Fruit fly (Drosophila melanogaster) whole organism, embryonic: Measurements from ENCODE around the gene iav.

Source experiments
- ATbp ChIP-seq: fragments of 200-800 bp; sonication (Bioruptor generic); optimal IDR thresholded peaks from 2 replicates; lab custom pipeline; 2017; ENCODE audit warnings: missing biosample characterization, mild to moderate bottlenecking, missing genetic modification characterization, missing genetic modification reagents
- Atf3 ChIP-seq: fragments of 200-800 bp; sonication (Bioruptor generic); optimal IDR thresholded peaks from 3 replicates; lab custom pipeline; 2016; ENCODE audit warnings: missing biosample characterization, missing genetic modification characterization
- Awh ChIP-seq: fragments of 200-800 bp; sonication (Bioruptor generic); IDR thresholded peaks from 2 replicates; pipeline ENCODE4, ENCODE4 v1.3.6; 2022; ENCODE audit warnings: missing biosample characterization, missing genetic modification characterization
- CG11723 ChIP-seq: fragments of 200-800 bp; sonication (Bioruptor generic); optimal IDR thresholded peaks from 2 replicates; lab custom pipeline; 2017; ENCODE audit warnings: missing biosample characterization, mild to moderate bottlenecking, missing genetic modification characterization
- CG1233 ChIP-seq: fragments of 200-800 bp; sonication (Bioruptor generic); optimal IDR thresholded peaks from 4 replicates; lab custom pipeline; 2018; ENCODE audit warnings: missing biosample characterization, mild to moderate bottlenecking, missing genetic modification characterization
- CG12391 ChIP-seq: fragments of 200-800 bp; sonication (Bioruptor generic); optimal IDR thresholded peaks from 3 replicates; lab custom pipeline; 2018; ENCODE audit warnings: missing biosample characterization, mild to moderate bottlenecking, missing genetic modification characterization, moderate library complexity
- CG14014 ChIP-seq: fragments of 200-800 bp; sonication (Bioruptor generic); IDR thresholded peaks from 2 replicates; pipeline ENCODE4 v1.3.6; 2022; ENCODE audit warnings: missing biosample characterization, missing genetic modification characterization
- CG15269 ChIP-seq: fragments of 200-800 bp; sonication (Bioruptor generic); optimal IDR thresholded peaks from 2 replicates; lab custom pipeline; 2018; ENCODE audit warnings: missing biosample characterization, mild to moderate bottlenecking, missing genetic modification characterization, moderate library complexity
- CG16813 ChIP-seq: fragments of 200-800 bp; sonication (Bioruptor generic); IDR thresholded peaks from 3 replicates; pipeline ENCODE4 v1.3.6; 2022; ENCODE audit warnings: missing biosample characterization, missing genetic modification characterization; ENCODE audit not compliant: partially characterized antibody
- CG18619 ChIP-seq: fragments of 200-800 bp; sonication (Bioruptor generic); optimal IDR thresholded peaks from 3 replicates; lab custom pipeline; 2017; ENCODE audit warnings: missing biosample characterization, mild to moderate bottlenecking, missing genetic modification characterization
- CG32767 ChIP-seq: fragments of 200-800 bp; sonication (Bioruptor generic); IDR thresholded peaks from 2 replicates; pipeline ENCODE4 v1.3.6; 2022; ENCODE audit warnings: missing biosample characterization, missing genetic modification characterization
- CG34376 ChIP-seq: fragments of 200-800 bp; sonication (Bioruptor generic); optimal IDR thresholded peaks from 2 replicates; lab custom pipeline; 2018; ENCODE audit warnings: missing biosample characterization, mild to moderate bottlenecking, missing genetic modification characterization
- CG4282 ChIP-seq: fragments of 200-800 bp; sonication (Bioruptor generic); optimal IDR thresholded peaks from 2 replicates; lab custom pipeline; 2016; ENCODE audit warnings: missing biosample characterization, missing genetic modification characterization
- CG4360 ChIP-seq: fragments of 200-800 bp; sonication (Bioruptor generic); IDR thresholded peaks from 2 replicates; pipeline ENCODE4 v1.3.6; 2022; ENCODE audit warnings: missing biosample characterization, missing genetic modification characterization
- CG4707 ChIP-seq: fragments of 200-800 bp; sonication (Bioruptor generic); optimal IDR thresholded peaks from 2 replicates; lab custom pipeline; 2018; ENCODE audit warnings: missing biosample characterization, mild to moderate bottlenecking, missing genetic modification characterization, moderate library complexity
- CG4854 ChIP-seq: fragments of 200-800 bp; sonication (Bioruptor generic); optimal IDR thresholded peaks from 2 replicates; lab custom pipeline; 2016; ENCODE audit warnings: missing biosample characterization, missing genetic modification characterization, inconsistent platforms
- CG5953 ChIP-seq: fragments of 200-800 bp; sonication (Bioruptor generic); IDR thresholded peaks from 2 replicates; pipeline ENCODE4 v1.3.6; 2022; ENCODE audit warnings: missing biosample characterization, missing genetic modification characterization
- CG6683 ChIP-seq: fragments of 200-800 bp; sonication (Bioruptor generic); optimal IDR thresholded peaks from 2 replicates; lab custom pipeline; 2017; ENCODE audit warnings: missing biosample characterization, mild to moderate bottlenecking, missing genetic modification characterization, missing genetic modification reagents
- CG7745 ChIP-seq: fragments of 200-800 bp; sonication (Bioruptor generic); optimal IDR thresholded peaks from 2 replicates; lab custom pipeline; 2018; ENCODE audit warnings: missing biosample characterization, mild to moderate bottlenecking, missing genetic modification characterization, moderate library complexity
- CG7928 ChIP-seq: fragments of 200-800 bp; sonication (Bioruptor generic); optimal IDR thresholded peaks from 2 replicates; lab custom pipeline; 2017; ENCODE audit warnings: missing biosample characterization, mild to moderate bottlenecking, missing genetic modification characterization
- CG7963 ChIP-seq: fragments of 200-800 bp; sonication (Bioruptor generic); IDR thresholded peaks from 3 replicates; pipeline ENCODE4 v1.3.6; 2022; ENCODE audit warnings: missing biosample characterization, missing genetic modification characterization; ENCODE audit not compliant: partially characterized antibody
- CG8089 ChIP-seq: fragments of 200-800 bp; sonication (Bioruptor generic); optimal IDR thresholded peaks from 3 replicates; lab custom pipeline; 2016; ENCODE audit warnings: missing biosample characterization, missing genetic modification characterization
- CG8765 ChIP-seq: fragments of 200-800 bp; sonication (Bioruptor generic); IDR thresholded peaks from 2 replicates; pipeline ENCODE4 v1.3.6; 2022; ENCODE audit warnings: missing biosample characterization, missing genetic modification characterization
- CG9932 ChIP-seq: fragments of 200-800 bp; sonication (Bioruptor generic); IDR thresholded peaks from 2 replicates; pipeline ENCODE4 v1.3.6; 2022; ENCODE audit warnings: missing biosample characterization, missing genetic modification characterization
- Chrac-16 ChIP-seq: fragments of 200-800 bp; sonication (Bioruptor generic); optimal IDR thresholded peaks from 3 replicates; lab custom pipeline; 2016; ENCODE audit warnings: missing biosample characterization, missing genetic modification characterization
- CkIIα-i1 ChIP-seq: fragments of 200-800 bp; sonication (Bioruptor generic); IDR thresholded peaks from 2 replicates; pipeline ENCODE4 v1.3.6; 2022; ENCODE audit warnings: missing biosample characterization, missing genetic modification characterization
- D19B ChIP-seq: fragments of 200-800 bp; sonication (Bioruptor generic); optimal IDR thresholded peaks from 2 replicates; lab custom pipeline; 2017; ENCODE audit warnings: missing biosample characterization, mild to moderate bottlenecking, missing genetic modification characterization
- Elba2 ChIP-seq: fragments of 200-800 bp; sonication (Bioruptor generic); optimal IDR thresholded peaks from 3 replicates; lab custom pipeline; 2016; ENCODE audit warnings: missing biosample characterization, missing genetic modification characterization
- Fer3 ChIP-seq: fragments of 200-800 bp; sonication (Bioruptor generic); optimal IDR thresholded peaks from 2 replicates; lab custom pipeline; 2018; ENCODE audit warnings: missing biosample characterization, mild to moderate bottlenecking, missing genetic modification characterization, moderate library complexity
- HLH54F ChIP-seq: fragments of 200-800 bp; sonication (Bioruptor generic); optimal IDR thresholded peaks from 3 replicates; lab custom pipeline; 2016; ENCODE audit warnings: missing biosample characterization, missing genetic modification characterization
- MTF-1 ChIP-seq: fragments of 200-800 bp; sonication (Bioruptor generic); optimal IDR thresholded peaks from 2 replicates; lab custom pipeline; 2018; ENCODE audit warnings: missing biosample characterization, mild to moderate bottlenecking, missing genetic modification characterization, borderline replicate concordance
- NK7.1 ChIP-seq: fragments of 200-800 bp; sonication (Bioruptor generic); optimal IDR thresholded peaks from 3 replicates; lab custom pipeline; 2016; ENCODE audit warnings: missing biosample characterization, missing genetic modification characterization
- Ptx1 ChIP-seq: fragments of 200-800 bp; sonication (Bioruptor generic); IDR thresholded peaks from 2 replicates; pipeline ENCODE4 v1.3.6; 2022; ENCODE audit warnings: missing biosample characterization, missing genetic modification characterization
- Ravus ChIP-seq: fragments of 200-800 bp; sonication (Bioruptor generic); IDR thresholded peaks from 2 replicates; pipeline ENCODE4 v1.3.6; 2022; ENCODE audit warnings: missing biosample characterization, missing genetic modification characterization
- Rfx ChIP-seq: fragments of 200-800 bp; sonication (Bioruptor generic); IDR thresholded peaks from 2 replicates; pipeline ENCODE4 v1.3.6; 2022; ENCODE audit warnings: missing biosample characterization, missing genetic modification characterization
- Stat92E ChIP-seq, 3 experiments: fragments of >200 bp in 2 of 3; fragments of 200-800 bp in 1 of 3; sonication (Bioruptor generic) in 1 of 3; optimal IDR thresholded peaks; 2 replicates each; lab custom pipeline; 2017 to 2019; ENCODE audit warnings: missing biosample characterization in 3 of 3, missing genetic modification characterization in 3 of 3, mild to moderate bottlenecking in 1 of 3, moderate library complexity in 1 of 3
- ab ChIP-seq: fragments of 200-800 bp; sonication (Bioruptor generic); optimal IDR thresholded peaks from 2 replicates; lab custom pipeline; 2016; ENCODE audit warnings: missing biosample characterization, missing genetic modification characterization
- amos ChIP-seq: fragments of 200-800 bp; sonication (Bioruptor generic); IDR thresholded peaks from 2 replicates; pipeline ENCODE4 v1.3.6; 2022; ENCODE audit warnings: missing biosample characterization, missing genetic modification characterization; ENCODE audit not compliant: partially characterized antibody
- az2 ChIP-seq: fragments of 200-800 bp; sonication (Bioruptor generic); optimal IDR thresholded peaks from 3 replicates; lab custom pipeline; 2016; ENCODE audit warnings: missing biosample characterization, missing genetic modification characterization
- dpn ChIP-seq, 2 experiments: fragments of 200-800 bp; sonication (Bioruptor generic); optimal IDR thresholded peaks; 3 replicates each; lab custom pipeline; 2016; ENCODE audit warnings: missing biosample characterization in 2 of 2, missing genetic modification characterization in 2 of 2
- en ChIP-seq: fragments of 200-800 bp; sonication (Bioruptor generic); optimal IDR thresholded peaks from 2 replicates; lab custom pipeline; 2016; ENCODE audit warnings: missing biosample characterization, missing genetic modification characterization
- esg ChIP-seq: fragments of 200-800 bp; sonication (Bioruptor generic); conservative IDR thresholded peaks from 2 replicates; pipeline ENCODE4 v1.3.6; 2022; ENCODE audit warnings: missing biosample characterization, missing genetic modification characterization
- ken ChIP-seq: fragments of 200-800 bp; sonication (Bioruptor generic); IDR thresholded peaks from 3 replicates; pipeline ENCODE4 v1.3.6; 2022; ENCODE audit warnings: missing biosample characterization, missing genetic modification characterization
- lbe ChIP-seq: fragments of 200-800 bp; sonication (Bioruptor generic); optimal IDR thresholded peaks from 2 replicates; lab custom pipeline; 2016; ENCODE audit warnings: missing biosample characterization, mild to moderate bottlenecking, missing genetic modification characterization
- pho ChIP-seq: fragments of 200-800 bp; sonication (Bioruptor generic); optimal IDR thresholded peaks from 2 replicates; lab custom pipeline; 2016; ENCODE audit warnings: missing biosample characterization, missing genetic modification characterization
- ranshi ChIP-seq: fragments of 200-800 bp; sonication (Bioruptor generic); IDR thresholded peaks from 2 replicates; pipeline ENCODE4 v1.3.6; 2022; ENCODE audit warnings: missing biosample characterization, missing genetic modification characterization
- tio ChIP-seq: fragments of 200-800 bp; sonication (Bioruptor generic); optimal IDR thresholded peaks from 2 replicates; lab custom pipeline; 2017; ENCODE audit warnings: missing biosample characterization, missing genetic modification characterization, inconsistent platforms
- toy ChIP-seq: fragments of 200-800 bp; sonication (Bioruptor generic); IDR thresholded peaks from 2 replicates; pipeline ENCODE4 v1.3.6; 2022; ENCODE audit warnings: missing biosample characterization, missing genetic modification characterization
- twi ChIP-seq: fragments of 200-800 bp; optimal IDR thresholded peaks from 2 replicates; lab custom pipeline; 2019; ENCODE audit warnings: missing biosample characterization, mild to moderate bottlenecking, missing genetic modification characterization, moderate library complexity
- tx ChIP-seq: fragments of 200-800 bp; sonication (Bioruptor generic); optimal IDR thresholded peaks from 2 replicates; lab custom pipeline; 2016; ENCODE audit warnings: missing biosample characterization, missing genetic modification characterization

Gene iav

DNA sequence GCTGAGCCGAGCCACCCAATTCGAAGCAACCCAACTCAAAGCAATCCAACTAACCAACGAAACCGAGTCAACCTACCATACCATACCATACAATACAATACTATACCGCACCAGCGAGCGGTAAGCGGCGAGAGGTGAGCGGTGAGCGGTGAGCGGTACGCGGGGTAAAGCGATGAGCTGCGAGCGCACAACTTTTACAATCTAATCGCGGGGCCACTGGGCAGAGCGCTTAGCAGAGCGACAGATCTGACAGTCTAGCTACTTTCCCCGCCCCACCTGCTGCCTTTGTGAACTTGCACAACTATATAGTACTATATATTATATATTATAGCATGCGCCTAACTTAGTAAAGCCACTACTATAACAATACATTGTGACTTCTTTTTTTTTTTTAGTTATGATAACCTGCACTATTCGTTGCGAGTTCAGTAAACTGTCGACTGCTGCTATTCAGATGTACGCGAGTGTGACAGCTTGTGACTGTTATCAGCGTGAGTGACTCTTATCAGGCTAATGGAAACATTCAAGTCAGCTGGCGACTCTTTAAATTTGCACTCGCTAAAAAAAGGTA lies 13.0 kb upstream of the iav start (continued):
- TF ChIP-seq CG4282 (GFP tag; lab: Kevin White, UChicago) (no peak), HLH54F (no peak), ATbp (GFP tag; lab: Kevin White, UChicago) (peak; percentile 17), CG8089 (no peak), esg (GFP tag; lab: Robert Waterston, UW) (0 out of 2 replicates have a peak, but pooled peaks have one; percentile 16), en (GFP tag; lab: Kevin White, UChicago) (no peak), az2 (peak; percentile 49), Ravus (GFP tag; lab: Robert Waterston, UW) (no peak), CG15269 (tag; lab: Kevin White, UChicago) (peak; percentile 25), MTF-1 (GFP tag; lab: Kevin White, UChicago) (no peak), CG5953 (GFP tag; lab: Robert Waterston, UW) (0 out of 2 replicates have a peak, but pooled peaks have one; percentile 25), toy (no peak), CG14014 (GFP tag; lab: Robert Waterston, UW) (no peak), CG4360 (GFP tag; lab: Robert Waterston, UW) (no peak), CG9932 (GFP tag; lab: Robert Waterston, UW) (peak; percentile 25; the same call in 1 of the 2 replicates), NK7.1 (GFP tag; lab: Kevin White, UChicago) (no peak), Atf3 (GFP tag; lab: Kevin White, UChicago) (no peak), tx (GFP tag; lab: Kevin White, UChicago) (no peak), CG4854 (GFP tag; lab: Kevin White, UChicago) (no peak), tio (GFP tag; lab: Kevin White, UChicago) (no peak), ranshi (GFP tag; lab: Robert Waterston, UW) (no peak), CG16813 (GFP tag; lab: Robert Waterston, UW) (no peak), CG12391 (tag; lab: Kevin White, UChicago) (peak; percentile 62), lbe (GFP tag; lab: Kevin White, UChicago) (peak; percentile 43), twi (no peak), CG8765 (GFP tag; lab: Robert Waterston, UW) (no peak), CG1233 (no peak), D19B (GFP tag; lab: Kevin White, UChicago) (no peak), CG18619 (peak; percentile 46), CG6683 (GFP tag; lab: Kevin White, UChicago) (peak; percentile 24), Rfx (GFP tag; lab: Robert Waterston, UW) (peak; percentile 60; the same call in 1 of the 2 replicates), Fer3 (tag; lab: Kevin White, UChicago) (no peak), CG7963 (GFP tag; lab: Robert Waterston, UW) (no peak), CG11723 (no peak), ab (no peak), amos (GFP tag; lab: Robert Waterston, UW) (peak; percentile 33; the same call in 1 of the 2 replicates), Stat92E (GFP tag; optimal IDR thresholded peaks at IDR 0.05; lab: Kevin White, UChicago) (no peak), Chrac-16 (GFP tag; lab: Kevin White, UChicago) (peak; percentile 17), Ptx1 (GFP tag; lab: Robert Waterston, UW) (peak; percentile 56; the same call in 1 of the 2 replicates), Awh (GFP tag; lab: Robert Waterston, UW) (peak; percentile 49; the same call in 1 of the 2 replicates), Elba2 (no peak), dpn (GFP tag; optimal IDR thresholded peaks at IDR 0.05; lab: Kevin White, UChicago) (peak in 1 of 2 experiments; percentile 6), CG4707 (GFP tag; lab: Kevin White, UChicago) (no peak), ken (GFP tag; lab: Robert Waterston, UW) (0 out of 3 replicates have a peak, but pooled peaks have one; percentile 19), CG32767 (no peak), CG7745 (tag; lab: Kevin White, UChicago) (no peak), CG7928 (GFP tag; lab: Kevin White, UChicago) (peak; percentile 23), CkIIα-i1 (GFP tag; lab: Robert Waterston, UW) (no peak), CG34376 (peak; percentile 78), pho (GFP tag; lab: Kevin White, UChicago) (peak; percentile 8)
